Worm (Caenorhabditis elegans) whole organism, L3 larva: ENCODE data around the gene fbxa-14.

Experiments
- lin-15B ChIP-seq: fragments of 150-350 bp; optimal IDR thresholded peaks from 2 replicates; lab custom pipeline; 2014; ENCODE audit warnings: missing biosample characterization, missing genetic modification characterization
- nhr-77 ChIP-seq: fragments of 150-350 bp; optimal IDR thresholded peaks from 2 replicates; lab custom pipeline; 2014; ENCODE audit warnings: missing biosample characterization, missing genetic modification characterization
- skn-1 ChIP-seq: fragments of 150-350 bp; optimal IDR thresholded peaks from 2 replicates; lab custom pipeline; 2014; ENCODE audit warnings: missing biosample characterization, missing genetic modification characterization
- ztf-11 ChIP-seq: fragments of 150-350 bp; optimal IDR thresholded peaks from 2 replicates; lab custom pipeline; 2014; ENCODE audit warnings: missing biosample characterization, missing genetic modification characterization

ce11 chrIII:1324513-1324912 lies at the start of gene fbxa-14:
- TF ChIP-seq ztf-11 (tag; lab: Kevin White, UChicago) (no peak), lin-15B (tag; lab: Kevin White, UChicago) (no peak), skn-1 (tag; lab: Kevin White, UChicago) (no peak), nhr-77 (tag; lab: Kevin White, UChicago) (no peak)
